Worm (Caenorhabditis elegans) whole organism, early embryonic: Measurements from ENCODE around the gene str-63.
"Not testable (repeated sequence)": the region's sequence is repeated elsewhere in the genome, so short reads cannot be mapped to it uniquely, and the experiment has no call there.

Experiments
- B0310.2 ChIP-seq: sonication (generic microtip); optimal IDR thresholded peaks from 2 replicates; lab custom pipeline; 2016; ENCODE audit warnings: mild to moderate bottlenecking, missing genetic modification characterization, missing compliant biosample characterization
- ama-1 ChIP-seq: fragments of 150-350 bp; optimal IDR thresholded peaks from 2 replicates; lab custom pipeline; 2014
- ceh-13 ChIP-seq: fragments of 200-800 bp; sonication (Bioruptor generic); optimal IDR thresholded peaks from 2 replicates; lab custom pipeline; 2018; ENCODE audit warnings: mild to moderate bottlenecking, missing genetic modification characterization, missing compliant biosample characterization
- hmbx-1 ChIP-seq: sonication (generic microtip); optimal IDR thresholded peaks from 2 replicates; lab custom pipeline; 2016; ENCODE audit warnings: mild to moderate bottlenecking, missing genetic modification characterization, missing compliant biosample characterization
- pes-1 ChIP-seq: fragments of 200-800 bp; sonication (Bioruptor generic); IDR thresholded peaks from 2 replicates; pipeline ENCODE4 v1.3.6; 2022; ENCODE audit warnings: missing genetic modification reagents, missing genetic modification characterization, missing compliant biosample characterization
- sea-1 ChIP-seq: fragments of 200-800 bp; sonication (Bioruptor generic); conservative IDR thresholded peaks from 2 replicates; pipeline ENCODE4 v1.3.6; 2022; ENCODE audit warnings: missing genetic modification characterization, missing compliant biosample characterization
- tbx-11 ChIP-seq: fragments of 200-800 bp; sonication (Bioruptor generic); IDR thresholded peaks from 2 replicates; pipeline ENCODE4 v1.3.6; 2022; ENCODE audit warnings: missing genetic modification characterization, missing compliant biosample characterization

DNA sequence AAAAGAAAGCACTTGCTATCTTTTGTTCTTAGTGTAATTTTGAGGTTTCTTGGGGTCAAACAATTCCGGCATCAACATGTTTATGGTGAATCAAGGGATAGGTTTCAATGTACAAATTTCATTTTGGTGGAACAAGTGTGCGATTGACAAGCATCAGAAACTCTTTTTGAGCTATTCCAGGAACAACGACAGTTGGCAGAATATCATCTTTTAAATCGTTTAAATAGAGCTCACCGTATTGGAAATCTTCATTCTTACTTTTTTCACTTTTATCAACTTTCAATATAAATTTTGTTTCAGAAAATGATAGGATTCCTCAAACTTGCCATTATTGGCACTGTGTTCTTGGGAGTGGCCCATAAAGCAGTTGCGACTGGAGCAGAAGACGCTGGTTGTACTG, 48.6 kb downstream of the str-63 start, which contains the start of gene T20D4.10:
- not testable (repeated sequence) for TF ChIP-seq hmbx-1 (tag; lab: Kevin White, UChicago); B0310.2; ama-1 (lab: Kevin White, UChicago); sea-1 (GFP tag; lab: Robert Waterston, UW); ceh-13 (GFP tag; lab: Kevin White, UChicago); pes-1 (GFP tag; lab: Robert Waterston, UW); tbx-11 (GFP tag; lab: Robert Waterston, UW)
